Worm (Caenorhabditis elegans) whole organism, L2 larva: ENCODE results near the gene Y42G9A.2.

Experiments
- C34F6.9 ChIP-seq: fragments of 150-350 bp; optimal IDR thresholded peaks from 2 replicates; lab custom pipeline; 2014; ENCODE audit warnings: missing biosample characterization, missing genetic modification characterization
- F13H6.1 ChIP-seq: sonication (generic microtip); optimal IDR thresholded peaks from 2 replicates; lab custom pipeline; 2016; ENCODE audit warnings: missing genetic modification characterization, missing compliant biosample characterization
- R02D3.7 ChIP-seq: fragments of 150-350 bp; optimal IDR thresholded peaks from 2 replicates; lab custom pipeline; 2014; ENCODE audit warnings: missing biosample characterization, missing genetic modification characterization
- Y55F3AM.14 ChIP-seq: fragments of 200-800 bp; sonication (Bioruptor generic); optimal IDR thresholded peaks from 2 replicates; lab custom pipeline; 2018; ENCODE audit warnings: mild to moderate bottlenecking, missing genetic modification characterization, missing compliant biosample characterization
- ZK546.5 ChIP-seq: sonication (generic microtip); optimal IDR thresholded peaks from 2 replicates; lab custom pipeline; 2017; ENCODE audit warnings: missing biosample characterization, missing genetic modification characterization
- alr-1 ChIP-seq: fragments of 150-350 bp; optimal IDR thresholded peaks from 2 replicates; lab custom pipeline; 2014; ENCODE audit warnings: missing biosample characterization, missing genetic modification characterization
- aly-2 ChIP-seq: fragments of 150-350 bp; optimal IDR thresholded peaks from 2 replicates; lab custom pipeline; 2014; ENCODE audit warnings: missing biosample characterization, missing genetic modification characterization
- ama-1 ChIP-seq: fragments of 150-350 bp; optimal IDR thresholded peaks from 2 replicates; lab custom pipeline; 2018; ENCODE audit warnings: inconsistent platforms
- blmp-1 ChIP-seq: sonication (generic microtip); optimal IDR thresholded peaks from 2 replicates; lab custom pipeline; 2017; ENCODE audit warnings: missing genetic modification characterization, mild to moderate bottlenecking, missing compliant biosample characterization, antibody characterized with exemption, moderate library complexity; ENCODE audit not compliant: insufficient read depth
- ceh-16 ChIP-seq: fragments of 150-350 bp; optimal IDR thresholded peaks from 2 replicates; lab custom pipeline; 2014; ENCODE audit warnings: missing biosample characterization, missing genetic modification characterization
- ceh-82 ChIP-seq: fragments of 150-350 bp; optimal IDR thresholded peaks from 2 replicates; lab custom pipeline; 2014; ENCODE audit warnings: missing biosample characterization, missing genetic modification characterization
- crh-2 ChIP-seq: sonication (generic microtip); optimal IDR thresholded peaks from 2 replicates; lab custom pipeline; 2017; ENCODE audit warnings: missing biosample characterization, missing genetic modification characterization
- dmd-4 ChIP-seq: sonication (generic microtip); optimal IDR thresholded peaks from 2 replicates; lab custom pipeline; 2017; ENCODE audit warnings: missing biosample characterization, missing genetic modification characterization
- egl-27 ChIP-seq: sonication (generic microtip); optimal IDR thresholded peaks from 3 replicates; lab custom pipeline; 2017; ENCODE audit warnings: missing biosample characterization, missing genetic modification reagents, missing genetic modification characterization
- elt-1 ChIP-seq: fragments of 150-350 bp; optimal IDR thresholded peaks from 2 replicates; lab custom pipeline; 2014; ENCODE audit warnings: missing biosample characterization, missing genetic modification characterization
- elt-3 ChIP-seq: sonication (generic microtip); optimal IDR thresholded peaks from 2 replicates; lab custom pipeline; 2017; ENCODE audit warnings: missing biosample characterization, missing genetic modification characterization
- fos-1 ChIP-seq: fragments of 150-350 bp; optimal IDR thresholded peaks from 2 replicates; lab custom pipeline; 2014; ENCODE audit warnings: missing biosample characterization, missing genetic modification characterization
- gmeb-1 ChIP-seq: fragments of 150-350 bp; optimal IDR thresholded peaks from 2 replicates; lab custom pipeline; 2014; ENCODE audit warnings: missing biosample characterization, missing genetic modification characterization
- lin-11 ChIP-seq: fragments of 150-350 bp; sonication (generic microtip); optimal IDR thresholded peaks from 2 replicates; lab custom pipeline; 2014; ENCODE audit warnings: missing biosample characterization, missing genetic modification characterization, inconsistent platforms, mixed read lengths
- lin-13 ChIP-seq: fragments of 150-350 bp; optimal IDR thresholded peaks from 2 replicates; lab custom pipeline; 2014; ENCODE audit warnings: missing biosample characterization, missing genetic modification reagents, missing genetic modification characterization
- lin-39 ChIP-seq: fragments of 150-350 bp; optimal IDR thresholded peaks from 2 replicates; lab custom pipeline; 2014; ENCODE audit warnings: missing biosample characterization, missing genetic modification reagents, missing genetic modification characterization
- lsy-2 ChIP-seq, 2 experiments: fragments of 150-350 bp in 1 of 2; sonication (generic microtip) in 1 of 2; optimal IDR thresholded peaks; 2 replicates each; lab custom pipeline; 2014 to 2017; ENCODE audit warnings: missing biosample characterization in 2 of 2, missing genetic modification characterization in 2 of 2
- mab-5 ChIP-seq: fragments of 150-350 bp; optimal IDR thresholded peaks from 2 replicates; lab custom pipeline; 2014; ENCODE audit warnings: missing biosample characterization, missing genetic modification characterization
- mbf-1 ChIP-seq: sonication (generic microtip); optimal IDR thresholded peaks from 2 replicates; lab custom pipeline; 2017; ENCODE audit warnings: missing biosample characterization, missing genetic modification characterization
- mdl-1 ChIP-seq, 2 experiments: fragments of 150-350 bp in 1 of 2; sonication (generic microtip) in 1 of 2; optimal IDR thresholded peaks; 2 replicates each; lab custom pipeline; 2017; ENCODE audit warnings: missing biosample characterization in 2 of 2, missing genetic modification characterization in 2 of 2
- nhr-10 ChIP-seq: sonication (generic microtip); optimal IDR thresholded peaks from 2 replicates; lab custom pipeline; 2017; ENCODE audit warnings: missing biosample characterization, missing genetic modification characterization
- nhr-11 ChIP-seq: fragments of 150-350 bp; optimal IDR thresholded peaks from 2 replicates; lab custom pipeline; 2014; ENCODE audit warnings: missing biosample characterization, missing genetic modification characterization
- nhr-12 ChIP-seq: fragments of 150-350 bp; optimal IDR thresholded peaks from 2 replicates; lab custom pipeline; 2014; ENCODE audit warnings: missing biosample characterization, missing genetic modification characterization
- nhr-129 ChIP-seq: fragments of 150-350 bp; optimal IDR thresholded peaks from 2 replicates; lab custom pipeline; 2014; ENCODE audit warnings: missing biosample characterization, missing genetic modification characterization
- nhr-21 ChIP-seq: fragments of 150-350 bp; optimal IDR thresholded peaks from 2 replicates; lab custom pipeline; 2014; ENCODE audit warnings: missing biosample characterization, missing genetic modification characterization
- nhr-23 ChIP-seq: fragments of 150-350 bp; optimal IDR thresholded peaks from 2 replicates; lab custom pipeline; 2014; ENCODE audit warnings: missing biosample characterization, missing genetic modification reagents, missing genetic modification characterization
- nhr-237 ChIP-seq: fragments of 150-350 bp; optimal IDR thresholded peaks from 2 replicates; lab custom pipeline; 2014; ENCODE audit warnings: missing biosample characterization, missing genetic modification characterization
- nhr-25 ChIP-seq: fragments of 150-350 bp; sonication (generic microtip); optimal IDR thresholded peaks from 3 replicates; lab custom pipeline; 2014; ENCODE audit warnings: missing biosample characterization, missing genetic modification characterization
- nhr-6 ChIP-seq: fragments of 150-350 bp; optimal IDR thresholded peaks from 2 replicates; lab custom pipeline; 2014; ENCODE audit warnings: missing biosample characterization, missing genetic modification characterization
- nhr-77 ChIP-seq: fragments of 150-350 bp; optimal IDR thresholded peaks from 2 replicates; lab custom pipeline; 2014; ENCODE audit warnings: missing biosample characterization, missing genetic modification characterization
- peb-1 ChIP-seq: fragments of 150-350 bp; optimal IDR thresholded peaks from 2 replicates; lab custom pipeline; 2014; ENCODE audit warnings: missing biosample characterization, missing genetic modification characterization
- sem-4 ChIP-seq: fragments of 150-350 bp; optimal IDR thresholded peaks from 2 replicates; lab custom pipeline; 2014; ENCODE audit warnings: missing biosample characterization, missing genetic modification reagents, missing genetic modification characterization
- skn-1 ChIP-seq: sonication (generic microtip); optimal IDR thresholded peaks from 2 replicates; lab custom pipeline; 2017; ENCODE audit warnings: missing biosample characterization, missing genetic modification characterization
- sma-3 ChIP-seq: sonication (generic microtip); optimal IDR thresholded peaks from 2 replicates; lab custom pipeline; 2016; ENCODE audit warnings: missing genetic modification reagents, missing genetic modification characterization, missing compliant biosample characterization
- sma-9 ChIP-seq, 2 experiments: fragments of 150-350 bp in 1 of 2; sonication (generic microtip) in 1 of 2; optimal IDR thresholded peaks; 2 replicates each; lab custom pipeline; 2014 to 2016; ENCODE audit warnings: missing genetic modification characterization in 2 of 2, mild to moderate bottlenecking in 1 of 2, missing biosample characterization in 1 of 2, missing compliant biosample characterization in 1 of 2, missing genetic modification reagents in 1 of 2, moderate library complexity in 1 of 2
- snpc-4 ChIP-seq: fragments of 150-350 bp; optimal IDR thresholded peaks from 2 replicates; lab custom pipeline; 2014; ENCODE audit warnings: missing biosample characterization, missing genetic modification characterization
- unc-39 ChIP-seq: fragments of 150-350 bp; optimal IDR thresholded peaks from 2 replicates; lab custom pipeline; 2014; ENCODE audit warnings: missing biosample characterization, missing genetic modification characterization
- unc-55 ChIP-seq: fragments of 150-350 bp; sonication (generic microtip); optimal IDR thresholded peaks from 3 replicates; lab custom pipeline; 2014; ENCODE audit warnings: missing biosample characterization, missing genetic modification reagents, missing genetic modification characterization
- unc-62 ChIP-seq: fragments of 150-350 bp; optimal IDR thresholded peaks from 2 replicates; lab custom pipeline; 2014; ENCODE audit warnings: missing biosample characterization, missing genetic modification reagents, missing genetic modification characterization
- zag-1 ChIP-seq: fragments of 150-350 bp; optimal IDR thresholded peaks from 2 replicates; lab custom pipeline; 2014; ENCODE audit warnings: missing biosample characterization, missing genetic modification characterization
- ztf-1 ChIP-seq: fragments of 200-800 bp; sonication (Bioruptor generic); conservative IDR thresholded peaks from 2 replicates; pipeline ENCODE4 v1.3.6; 2022; ENCODE audit warnings: missing genetic modification characterization, missing compliant biosample characterization
- ztf-11 ChIP-seq: sonication (generic microtip); optimal IDR thresholded peaks from 2 replicates; lab custom pipeline; 2017; ENCODE audit warnings: missing biosample characterization, missing genetic modification characterization
- ztf-4 ChIP-seq: fragments of 150-350 bp; optimal IDR thresholded peaks from 2 replicates; lab custom pipeline; 2014; ENCODE audit warnings: missing biosample characterization, missing genetic modification characterization

Gene Y42G9A.2

ce11 chrIII:6173020-6173597 is 25.1 kb downstream of the Y42G9A.2 start, which contains the start of the genes abcf-3 and F42A10.5:
Gene abcf-3, plus strand, starts transcription at chrIII:6173403.
Gene F42A10.5, minus strand, starts transcription at chrIII:6173477.
- peak; percentile 80 for TF ChIP-seq crh-2 (tag; lab: Kevin White, UChicago)
- peak; percentile 67 for TF ChIP-seq sma-9 (GFP tag; optimal IDR thresholded peaks at IDR 0.05; lab: Kevin White, UChicago)
- TF ChIP-seq sma-9 (tag; optimal IDR thresholded peaks at IDR 0.05; lab: Kevin White, UChicago), result no peak
- TF ChIP-seq nhr-12, result no peak
- TF ChIP-seq lin-39 (tag; lab: Kevin White, UChicago), result no peak
- no peak for TF ChIP-seq nhr-23 (tag; lab: Kevin White, UChicago)
- TF ChIP-seq nhr-11 (tag; lab: Kevin White, UChicago), result no peak
- no peak for TF ChIP-seq mdl-1 (tag; optimal IDR thresholded peaks at IDR 0.05; lab: Kevin White, UChicago)
- peak; percentile 66 for TF ChIP-seq mab-5 (tag; lab: Kevin White, UChicago)
- peak; percentile 38 for TF ChIP-seq nhr-77 (tag; lab: Kevin White, UChicago)
- TF ChIP-seq skn-1 (tag; lab: Kevin White, UChicago), result no peak
- no peak for TF ChIP-seq lin-11
- no peak for TF ChIP-seq ZK546.5
- no peak for TF ChIP-seq R02D3.7 (tag; lab: Kevin White, UChicago)
- no peak for TF ChIP-seq nhr-25 (tag; lab: Kevin White, UChicago)
- no peak for TF ChIP-seq mbf-1 (tag; lab: Kevin White, UChicago)
- TF ChIP-seq nhr-10, result no peak
- TF ChIP-seq ceh-16 (tag; lab: Kevin White, UChicago), result no peak
- TF ChIP-seq ztf-4 (tag; lab: Kevin White, UChicago), result peak; percentile 17
- no peak for TF ChIP-seq unc-55 (GFP tag; lab: Kevin White, UChicago)
- no peak for TF ChIP-seq nhr-237
- peak; percentile 28 for TF ChIP-seq sem-4 (tag; lab: Kevin White, UChicago)
- TF ChIP-seq F13H6.1 (tag; lab: Kevin White, UChicago), result peak; percentile 50
- no peak for TF ChIP-seq ceh-82 (tag; lab: Kevin White, UChicago)
- no peak for TF ChIP-seq snpc-4 (tag; lab: Kevin White, UChicago)
- peak; percentile 57 for TF ChIP-seq nhr-21
- no peak for TF ChIP-seq Y55F3AM.14 (GFP tag; lab: Kevin White, UChicago)
- TF ChIP-seq nhr-6, result peak; percentile 46
- no peak for TF ChIP-seq dmd-4 (tag; lab: Kevin White, UChicago)
- no peak for TF ChIP-seq blmp-1 (tag; lab: Kevin White, UChicago)
- TF ChIP-seq lsy-2 (tag; optimal IDR thresholded peaks at IDR 0.05; lab: Kevin White, UChicago), result peak; percentile 79 to 89
- TF ChIP-seq peb-1 (tag; lab: Kevin White, UChicago), result no peak
- no peak for TF ChIP-seq elt-3 (tag; lab: Kevin White, UChicago)
- peak; percentile 17 for TF ChIP-seq fos-1
- TF ChIP-seq ama-1 (lab: Kevin White, UChicago), result no peak
- no peak for TF ChIP-seq egl-27 (tag; lab: Kevin White, UChicago)
- no peak for TF ChIP-seq ztf-11 (tag; lab: Kevin White, UChicago)
- no peak for TF ChIP-seq zag-1 (tag; lab: Kevin White, UChicago)
- TF ChIP-seq ztf-1 (GFP tag; lab: Robert Waterston, UW), result no peak
- TF ChIP-seq C34F6.9, result peak; percentile 90
- TF ChIP-seq nhr-129 (tag; lab: Kevin White, UChicago), result peak; percentile 70
- TF ChIP-seq sma-3, result peak; percentile 42
- no peak for TF ChIP-seq unc-39 (tag; lab: Kevin White, UChicago)
- peak; percentile 65 for TF ChIP-seq lin-13 (GFP tag; lab: Kevin White, UChicago)
- no peak for TF ChIP-seq unc-62 (GFP tag; lab: Kevin White, UChicago)
- TF ChIP-seq alr-1 (tag; lab: Kevin White, UChicago), result no peak
- TF ChIP-seq elt-1 (tag; lab: Kevin White, UChicago), result no peak
- no peak for TF ChIP-seq aly-2 (tag; lab: Kevin White, UChicago)
- TF ChIP-seq gmeb-1 (tag; lab: Kevin White, UChicago), result peak; percentile 78
